Worm (Caenorhabditis elegans): ENCODE measurements around the gene srh-31.

Gene srh-31

ce11 chrV:17723142-17723781 lies 16.1 kb downstream of the srh-31 start:
- TF ChIP-seq M03D4.4 (tag; optimal IDR thresholded peaks at IDR 0.05) (no peak), ham-2 (GFP tag; optimal IDR thresholded peaks at IDR 0.05) (no peak), mab-5 (tag; optimal IDR thresholded peaks at IDR 0.05) (no peak), ceh-39 (tag; optimal IDR thresholded peaks at IDR 0.05) (no peak), sem-2 (GFP tag; optimal IDR thresholded peaks at IDR 0.05) (no peak), ceh-83 (GFP tag; optimal IDR thresholded peaks at IDR 0.05) (no peak), ztf-11 (tag; optimal IDR thresholded peaks at IDR 0.05) (no peak), mls-2 (tag; optimal IDR thresholded peaks at IDR 0.05) (no peak)

- TF ChIP-seq flh-1 (GFP tag; optimal IDR thresholded peaks at IDR 0.05), result no peak
- TF ChIP-seq mls-2 (tag; optimal IDR thresholded peaks at IDR 0.05), result no peak
- TF ChIP-seq hlh-1 (tag; optimal IDR thresholded peaks at IDR 0.05), result no peak
- no peak for TF ChIP-seq lin-13 (tag; optimal IDR thresholded peaks at IDR 0.05)
- TF ChIP-seq elt-3 (tag; optimal IDR thresholded peaks at IDR 0.05), result no peak
- no peak for TF ChIP-seq sptf-1 (tag; optimal IDR thresholded peaks at IDR 0.05)
- TF ChIP-seq ztf-11 (tag; optimal IDR thresholded peaks at IDR 0.05), result no peak
- no peak for TF ChIP-seq ham-2 (GFP tag; optimal IDR thresholded peaks at IDR 0.05)
- TF ChIP-seq blmp-1 (tag; optimal IDR thresholded peaks at IDR 0.05), result no peak
- TF ChIP-seq sem-2 (GFP tag; optimal IDR thresholded peaks at IDR 0.05), result no peak
- no peak for TF ChIP-seq ceh-43 (GFP tag; optimal IDR thresholded peaks at IDR 0.05)
- no peak for TF ChIP-seq mab-5 (tag; optimal IDR thresholded peaks at IDR 0.05)
- TF ChIP-seq nhr-12 (tag; optimal IDR thresholded peaks at IDR 0.05), result no peak
- no peak for TF ChIP-seq lsy-2 (tag; optimal IDR thresholded peaks at IDR 0.05)
- no peak for TF ChIP-seq nhr-76 (tag; optimal IDR thresholded peaks at IDR 0.05)
- no peak for TF ChIP-seq pha-4 (tag; optimal IDR thresholded peaks at IDR 0.05)
- TF ChIP-seq snpc-4 (tag; optimal IDR thresholded peaks at IDR 0.05), result no peak
Measured at ce11 chrV:17724704-17725103, 17.6 kb downstream of the srh-31 start, which contains the start of gene fat-5. fat-5 (plus strand) TSS chrV:17725004.

DNA sequence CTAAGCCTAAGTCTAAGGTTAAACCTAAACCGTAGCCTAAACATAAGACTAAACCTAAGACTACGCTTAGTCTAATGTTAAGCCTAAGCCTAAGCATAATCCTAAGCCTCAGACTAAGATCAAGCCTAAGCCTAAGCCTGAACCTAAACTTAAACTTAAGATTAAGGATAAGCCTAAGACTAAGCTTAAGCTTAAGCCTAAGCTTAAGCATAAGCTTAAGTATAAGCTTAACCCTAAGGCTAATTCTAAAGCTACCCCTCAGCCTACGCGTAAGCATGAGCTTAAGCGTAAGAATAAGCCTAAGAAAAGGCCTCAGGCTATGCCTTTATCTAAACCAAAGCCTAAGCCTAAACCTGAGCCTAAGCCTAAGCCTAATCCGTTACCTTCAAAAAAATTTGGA lies 21.2 kb downstream of the srh-31 start:
- TF ChIP-seq mab-5 (tag; optimal IDR thresholded peaks at IDR 0.05), result no peak
- peak; percentile 48 for TF ChIP-seq ham-2 (GFP tag; optimal IDR thresholded peaks at IDR 0.05)

ce11 chrV:17728757-17729156 lies 21.6 kb downstream of the srh-31 start:
- TF ChIP-seq elt-1 (tag; optimal IDR thresholded peaks at IDR 0.05; ENCODE audit: borderline replicate concordance, insufficient read depth) (no peak), tbx-8 (GFP tag; optimal IDR thresholded peaks at IDR 0.05) (no peak), flh-1 (GFP tag; optimal IDR thresholded peaks at IDR 0.05) (no peak), unc-62 (GFP tag; optimal IDR thresholded peaks at IDR 0.05) (peak; percentile 81), nhr-2 (tag; optimal IDR thresholded peaks at IDR 0.05) (no peak), hlh-1 (tag; optimal IDR thresholded peaks at IDR 0.05) (peak; percentile 81), lin-32 (GFP tag; optimal IDR thresholded peaks at IDR 0.05) (no peak)

DNA sequence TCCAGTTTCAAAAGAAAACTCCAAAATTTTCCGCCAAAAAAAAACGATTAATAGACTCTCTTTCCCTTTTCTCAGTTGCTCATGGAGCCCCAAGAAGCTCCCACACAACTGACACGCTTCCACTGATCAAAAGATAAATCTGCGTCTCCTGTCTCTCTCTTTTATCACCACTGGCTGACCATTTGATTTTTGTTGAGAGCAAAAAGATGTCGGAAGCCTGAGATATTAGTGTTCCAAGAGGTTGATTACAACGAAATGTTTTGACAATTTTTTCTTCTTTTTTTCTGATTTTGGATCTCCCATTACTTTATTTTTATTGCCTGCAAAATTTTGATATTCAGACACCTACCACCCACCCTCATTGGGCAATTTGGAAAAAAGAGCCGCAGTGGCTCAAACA lies 25.4 kb downstream of the srh-31 start, which contains the start of gene twk-42:
twk-42 (minus strand) TSS at position 101 of the 400 bp plus-strand sequence.
- TF ChIP-seq hlh-1 (tag; optimal IDR thresholded peaks at IDR 0.05), result peak; percentile 26
- TF ChIP-seq nhr-237 (tag; optimal IDR thresholded peaks at IDR 0.05), result no peak
- no peak for TF ChIP-seq drap-1 (GFP tag; optimal IDR thresholded peaks at IDR 0.05)
- TF ChIP-seq nhr-76 (tag; optimal IDR thresholded peaks at IDR 0.05), result no peak

ce11 chrV:17739801-17740200 lies 32.7 kb downstream of the srh-31 start, which contains the start of gene cutl-4:
cutl-4 (minus strand) TSS chrV:17739901.
- no peak for TF ChIP-seq sptf-1 (tag; optimal IDR thresholded peaks at IDR 0.05)
- no peak for TF ChIP-seq unc-62 (GFP tag; optimal IDR thresholded peaks at IDR 0.05)
- no peak for TF ChIP-seq ceh-39 (tag; optimal IDR thresholded peaks at IDR 0.05)
- TF ChIP-seq bed-3 (GFP tag; optimal IDR thresholded peaks at IDR 0.05), result no peak
- no peak for TF ChIP-seq mls-2 (tag; optimal IDR thresholded peaks at IDR 0.05)
- no peak for TF ChIP-seq zip-8 (tag; optimal IDR thresholded peaks at IDR 0.05)
- TF ChIP-seq blmp-1 (tag; optimal IDR thresholded peaks at IDR 0.05), result no peak
- no peak for TF ChIP-seq drap-1 (GFP tag; optimal IDR thresholded peaks at IDR 0.05)
- no peak for TF ChIP-seq pha-4 (tag; optimal IDR thresholded peaks at IDR 0.05)
- no peak for TF ChIP-seq snpc-4 (tag; optimal IDR thresholded peaks at IDR 0.05)
- no peak for TF ChIP-seq lsy-2 (tag; optimal IDR thresholded peaks at IDR 0.05)
- no peak for TF ChIP-seq flh-1 (GFP tag; optimal IDR thresholded peaks at IDR 0.05)
- TF ChIP-seq lin-13 (tag; optimal IDR thresholded peaks at IDR 0.05), result no peak
- no peak for TF ChIP-seq ceh-83 (GFP tag; optimal IDR thresholded peaks at IDR 0.05)
- no peak for TF ChIP-seq lin-32 (GFP tag; optimal IDR thresholded peaks at IDR 0.05)
